Worm (Caenorhabditis elegans) whole organism, L3 larva: ENCODE data around the gene twk-11.

Experiments
- nhr-43 ChIP-seq: sonication (generic microtip); optimal IDR thresholded peaks from 2 replicates; lab custom pipeline; 2016; ENCODE audit warnings: mild to moderate bottlenecking, missing genetic modification characterization, missing compliant biosample characterization; ENCODE audit not compliant: poor library complexity, severe bottlenecking
- unc-39 ChIP-seq: sonication (generic microtip); optimal IDR thresholded peaks from 4 replicates; lab custom pipeline; 2017; ENCODE audit warnings: missing biosample characterization, missing genetic modification characterization
- zag-1 ChIP-seq: fragments of 150-350 bp; optimal IDR thresholded peaks from 2 replicates; lab custom pipeline; 2014; ENCODE audit warnings: missing biosample characterization, missing genetic modification characterization

ce11 chrV:7009461-7009860 is 26.9 kb downstream of the twk-11 start, which contains the start of gene C33G8.2:
- TF ChIP-seq nhr-43 (tag; lab: Kevin White, UChicago) (no peak), unc-39 (no peak), zag-1 (tag; lab: Kevin White, UChicago) (no peak)
